Worm (Caenorhabditis elegans): ENCODE measurements around the gene K04A8.1.

- TF ChIP-seq T22C8.4 (GFP tag; IDR thresholded peaks at IDR 0.05) (no peak), ztf-23 (GFP tag; IDR thresholded peaks at IDR 0.05) (no peak), med-1 (GFP tag; optimal IDR thresholded peaks at IDR 0.05; ENCODE audit: insufficient read depth) (no peak), tab-1 (GFP tag; IDR thresholded peaks at IDR 0.05) (no peak), cog-1 (tag; optimal IDR thresholded peaks at IDR 0.05) (no peak), flt-1 (GFP tag; IDR thresholded peaks at IDR 0.05) (no peak), ztf-29 (GFP tag; IDR thresholded peaks at IDR 0.05) (no peak)
Measured at ce11 chrV:6533030-6533429, 33.1 kb upstream of the K04A8.1 start, which contains the start of gene hpo-26.
